Worm (Caenorhabditis elegans): ENCODE results near the gene Y73F8A.27.

DNA sequence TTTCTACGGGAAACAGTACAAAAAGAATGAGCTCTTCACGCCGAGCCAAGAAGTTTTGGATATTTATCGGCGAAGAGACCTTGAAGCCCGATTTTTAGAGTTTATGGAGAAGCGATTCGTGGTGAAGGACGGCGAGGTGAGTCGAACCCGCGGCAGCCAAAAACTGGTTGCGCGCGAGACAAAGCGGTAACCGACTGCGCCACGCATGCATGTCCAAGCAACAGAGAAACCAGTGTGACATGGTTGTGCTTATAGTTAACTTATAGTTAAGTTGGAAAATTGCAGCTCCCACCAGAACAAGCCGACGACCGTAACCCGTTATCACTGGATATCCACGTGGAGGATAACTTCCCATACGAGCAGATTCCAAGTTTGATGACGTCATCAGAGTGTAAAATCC lies 3.8 kb downstream of the Y73F8A.27 start:
- TF ChIP-seq nhr-232 (tag; optimal IDR thresholded peaks at IDR 0.05) (no peak), rnt-1 (tag; optimal IDR thresholded peaks at IDR 0.05) (no peak), dmd-4 (tag; optimal IDR thresholded peaks at IDR 0.05; ENCODE audit: borderline replicate concordance) (no peak), pha-4 (tag; optimal IDR thresholded peaks at IDR 0.05) (no peak)

Data from whole organism, late embryonic.